Fruit fly (Drosophila melanogaster) whole organism, embryonic: Measurements from ENCODE around the gene CG10598.

ENCODE experiments used
- Awh ChIP-seq: fragments of 200-800 bp; sonication (Bioruptor generic); IDR thresholded peaks from 2 replicates; pipeline ENCODE4, ENCODE4 v1.3.6; 2022; ENCODE audit warnings: missing biosample characterization, missing genetic modification characterization
- B-H1 ChIP-seq: fragments of 200-800 bp; sonication (Bioruptor generic); IDR thresholded peaks from 3 replicates; pipeline ENCODE4 v1.3.6; 2022; ENCODE audit warnings: missing biosample characterization, missing genetic modification characterization
- Bdp1 ChIP-seq: fragments of 200-800 bp; sonication (Bioruptor generic); optimal IDR thresholded peaks from 3 replicates; lab custom pipeline; 2016; ENCODE audit warnings: missing biosample characterization, missing genetic modification characterization
- CG10267 ChIP-seq: fragments of 200-800 bp; sonication (Bioruptor generic); optimal IDR thresholded peaks from 2 replicates; lab custom pipeline; 2018; ENCODE audit warnings: missing biosample characterization, mild to moderate bottlenecking, missing genetic modification characterization, moderate library complexity
- CG10274 ChIP-seq: fragments of 200-800 bp; sonication (Bioruptor generic); optimal IDR thresholded peaks from 3 replicates; lab custom pipeline; 2017; ENCODE audit warnings: missing biosample characterization, mild to moderate bottlenecking, missing genetic modification characterization
- CG10543 ChIP-seq: fragments of 200-800 bp; sonication (Bioruptor generic); optimal IDR thresholded peaks from 3 replicates; lab custom pipeline; 2017; ENCODE audit warnings: missing biosample characterization, mild to moderate bottlenecking, missing genetic modification characterization, moderate library complexity
- CG11247 ChIP-seq: fragments of 200-800 bp; sonication (Bioruptor generic); IDR thresholded peaks from 2 replicates; pipeline ENCODE4 v1.3.6; 2022; ENCODE audit warnings: missing biosample characterization, missing genetic modification characterization
- CG12219 ChIP-seq: fragments of 200-800 bp; sonication (Bioruptor generic); optimal IDR thresholded peaks from 3 replicates; lab custom pipeline; 2018; ENCODE audit warnings: missing biosample characterization, mild to moderate bottlenecking, missing genetic modification characterization
- CG13894 ChIP-seq: fragments of 200-800 bp; sonication (Bioruptor generic); optimal IDR thresholded peaks from 3 replicates; lab custom pipeline; 2018; ENCODE audit warnings: missing biosample characterization, mild to moderate bottlenecking, missing genetic modification characterization, moderate library complexity
- CG15601 ChIP-seq: fragments of 200-800 bp; sonication (Bioruptor generic); optimal IDR thresholded peaks from 3 replicates; lab custom pipeline; 2019; ENCODE audit warnings: missing biosample characterization, mild to moderate bottlenecking, missing genetic modification characterization, moderate library complexity
- CG1792 ChIP-seq: fragments of 200-800 bp; sonication (Bioruptor generic); optimal IDR thresholded peaks from 2 replicates; lab custom pipeline; 2016; ENCODE audit warnings: missing biosample characterization, missing genetic modification characterization
- CG18011 ChIP-seq: fragments of 200-800 bp; sonication (Bioruptor generic); optimal IDR thresholded peaks from 2 replicates; lab custom pipeline; 2017; ENCODE audit warnings: missing biosample characterization, missing genetic modification characterization, mild to moderate bottlenecking, moderate library complexity, missing genotype
- CG34224 ChIP-seq: fragments of 200-800 bp; sonication (Bioruptor generic); IDR thresholded peaks from 3 replicates; pipeline ENCODE4 v1.3.6; 2022; ENCODE audit warnings: missing biosample characterization, missing genetic modification characterization; ENCODE audit not compliant: partially characterized antibody
- CG4282 ChIP-seq: fragments of 200-800 bp; sonication (Bioruptor generic); optimal IDR thresholded peaks from 2 replicates; lab custom pipeline; 2016; ENCODE audit warnings: missing biosample characterization, missing genetic modification characterization
- CG43689 ChIP-seq: fragments of 200-800 bp; sonication (Bioruptor generic); IDR thresholded peaks from 2 replicates; pipeline ENCODE4 v1.3.6; 2022; ENCODE audit warnings: missing biosample characterization, missing genetic modification characterization
- CG4424 ChIP-seq: fragments of 200-800 bp; sonication (Bioruptor generic); optimal IDR thresholded peaks from 3 replicates; lab custom pipeline; 2016; ENCODE audit warnings: missing biosample characterization, missing genetic modification characterization
- CG6175 ChIP-seq: fragments of 200-800 bp; sonication (Bioruptor generic); IDR thresholded peaks from 3 replicates; pipeline ENCODE4 v1.3.6; 2022; ENCODE audit warnings: missing biosample characterization, missing genetic modification characterization
- CG8924 ChIP-seq: fragments of 200-800 bp; optimal IDR thresholded peaks from 3 replicates; lab custom pipeline; 2019; ENCODE audit warnings: missing biosample characterization, mild to moderate bottlenecking, missing genetic modification characterization, moderate library complexity
- CG9932 ChIP-seq: fragments of 200-800 bp; sonication (Bioruptor generic); IDR thresholded peaks from 2 replicates; pipeline ENCODE4 v1.3.6; 2022; ENCODE audit warnings: missing biosample characterization, missing genetic modification characterization
- Camta ChIP-seq: fragments of 200-800 bp; sonication (Bioruptor generic); optimal IDR thresholded peaks from 2 replicates; lab custom pipeline; 2016; ENCODE audit warnings: missing biosample characterization, missing genetic modification characterization
- D19B ChIP-seq: fragments of 200-800 bp; sonication (Bioruptor generic); optimal IDR thresholded peaks from 2 replicates; lab custom pipeline; 2017; ENCODE audit warnings: missing biosample characterization, mild to moderate bottlenecking, missing genetic modification characterization
- Dad ChIP-seq: fragments of 200-800 bp; sonication (Bioruptor generic); optimal IDR thresholded peaks from 3 replicates; lab custom pipeline; 2016; ENCODE audit warnings: missing biosample characterization, missing genetic modification characterization
- Dip3 ChIP-seq: fragments of 200-800 bp; sonication (Bioruptor generic); optimal IDR thresholded peaks from 3 replicates; lab custom pipeline; 2016; ENCODE audit warnings: missing biosample characterization, missing genetic modification characterization
- Doc2 ChIP-seq: fragments of 200-800 bp; sonication (Bioruptor generic); IDR thresholded peaks from 2 replicates; pipeline ENCODE4 v1.3.6; 2022; ENCODE audit warnings: missing biosample characterization, missing genetic modification characterization
- Drgx ChIP-seq: fragments of 200-800 bp; sonication (Bioruptor generic); IDR thresholded peaks from 2 replicates; pipeline ENCODE4 v1.3.6; 2022; ENCODE audit warnings: missing biosample characterization, missing genetic modification characterization
- Hr78 ChIP-seq, 2 experiments: fragments of 200-800 bp in 1 of 2; fragments of >200 bp in 1 of 2; sonication (Bioruptor generic) in 1 of 2; optimal IDR thresholded peaks; 2 replicates each; lab custom pipeline; 2017 to 2019; ENCODE audit warnings: missing biosample characterization in 2 of 2, missing genetic modification characterization in 2 of 2, mild to moderate bottlenecking in 1 of 2, moderate library complexity in 1 of 2
- Mes4 ChIP-seq: fragments of 200-800 bp; sonication (Bioruptor generic); optimal IDR thresholded peaks from 2 replicates; lab custom pipeline; 2016; ENCODE audit warnings: missing biosample characterization, missing genetic modification characterization
- Optix ChIP-seq: fragments of 200-800 bp; sonication (Bioruptor generic); IDR thresholded peaks from 3 replicates; pipeline ENCODE4 v1.3.6; 2022; ENCODE audit warnings: missing biosample characterization, missing genetic modification characterization
- TFAM ChIP-seq: fragments of 200-800 bp; sonication (Bioruptor generic); optimal IDR thresholded peaks from 2 replicates; lab custom pipeline; 2017; ENCODE audit warnings: missing biosample characterization, missing genetic modification characterization, inconsistent platforms
- bigmax ChIP-seq: fragments of 200-800 bp; sonication (Bioruptor generic); optimal IDR thresholded peaks from 2 replicates; lab custom pipeline; 2018; ENCODE audit warnings: missing biosample characterization, mild to moderate bottlenecking, missing genetic modification characterization
- chn ChIP-seq: fragments of 200-800 bp; sonication (Bioruptor generic); optimal IDR thresholded peaks from 2 replicates; lab custom pipeline; 2016; ENCODE audit warnings: missing biosample characterization, missing genetic modification characterization
- corto ChIP-seq: fragments of 200-800 bp; sonication (Bioruptor generic); optimal IDR thresholded peaks from 2 replicates; lab custom pipeline; 2016; ENCODE audit warnings: missing biosample characterization, mild to moderate bottlenecking, missing genetic modification characterization, moderate library complexity
- crol ChIP-seq: fragments of 200-800 bp; sonication (Bioruptor generic); IDR thresholded peaks from 2 replicates; pipeline ENCODE4 v1.3.6; 2022; ENCODE audit warnings: missing biosample characterization, missing genetic modification characterization
- dysf ChIP-seq: fragments of 200-800 bp; sonication (Bioruptor generic); IDR thresholded peaks from 3 replicates; pipeline ENCODE4 v1.3.6; 2022; ENCODE audit warnings: missing biosample characterization, missing genetic modification characterization
- ems ChIP-seq: fragments of 200-800 bp; sonication (Bioruptor generic); optimal IDR thresholded peaks from 3 replicates; lab custom pipeline; 2016; ENCODE audit warnings: missing biosample characterization, missing genetic modification characterization
- ewg ChIP-seq: fragments of 200-800 bp; sonication (Bioruptor generic); optimal IDR thresholded peaks from 3 replicates; lab custom pipeline; 2017; ENCODE audit warnings: mild to moderate bottlenecking, missing biosample characterization, missing genetic modification reagents, missing genetic modification characterization
- ftz-f1 ChIP-seq: fragments of 200-800 bp; sonication (Bioruptor generic); optimal IDR thresholded peaks from 2 replicates; lab custom pipeline; 2016; ENCODE audit warnings: missing biosample characterization, missing genetic modification characterization
- fu2 ChIP-seq: fragments of 200-800 bp; sonication (Bioruptor generic); optimal IDR thresholded peaks from 2 replicates; lab custom pipeline; 2016; ENCODE audit warnings: missing biosample characterization, missing genetic modification characterization
- gce ChIP-seq: fragments of 200-800 bp; sonication (Bioruptor generic); IDR thresholded peaks from 3 replicates; pipeline ENCODE4 v1.3.6; 2022; ENCODE audit warnings: missing biosample characterization, missing genetic modification characterization
- grau ChIP-seq: fragments of 200-800 bp; optimal IDR thresholded peaks from 3 replicates; lab custom pipeline; 2019; ENCODE audit warnings: missing biosample characterization, mild to moderate bottlenecking, missing genetic modification characterization, moderate library complexity
- h ChIP-seq: fragments of >200 bp; optimal IDR thresholded peaks from 2 replicates; lab custom pipeline; 2017
- maf-S ChIP-seq: fragments of 200-800 bp; sonication (Bioruptor generic); optimal IDR thresholded peaks from 2 replicates; lab custom pipeline; 2016; ENCODE audit warnings: missing biosample characterization, missing genetic modification characterization
- pzg ChIP-seq: fragments of 200-800 bp; sonication (Bioruptor generic); optimal IDR thresholded peaks from 3 replicates; lab custom pipeline; 2018; ENCODE audit warnings: missing biosample characterization, mild to moderate bottlenecking, missing genetic modification characterization, moderate library complexity
- ranshi ChIP-seq: fragments of 200-800 bp; sonication (Bioruptor generic); IDR thresholded peaks from 2 replicates; pipeline ENCODE4 v1.3.6; 2022; ENCODE audit warnings: missing biosample characterization, missing genetic modification characterization
- rib ChIP-seq: fragments of 200-800 bp; sonication (Bioruptor generic); IDR thresholded peaks from 2 replicates; pipeline ENCODE4 v1.3.6; 2022; ENCODE audit warnings: missing biosample characterization, missing genetic modification characterization
- sd ChIP-seq: fragments of 200-800 bp; sonication (Bioruptor generic); optimal IDR thresholded peaks from 3 replicates; lab custom pipeline; 2018; ENCODE audit warnings: missing biosample characterization, mild to moderate bottlenecking, missing genetic modification characterization, moderate library complexity
- seq ChIP-seq: fragments of 200-800 bp; sonication (Bioruptor generic); IDR thresholded peaks from 2 replicates; pipeline ENCODE4 v1.3.6; 2022; ENCODE audit warnings: missing biosample characterization, missing genetic modification characterization
- slou ChIP-seq: fragments of 200-800 bp; sonication (Bioruptor generic); optimal IDR thresholded peaks from 3 replicates; lab custom pipeline; 2016; ENCODE audit warnings: missing biosample characterization, missing genetic modification characterization
- sob ChIP-seq: fragments of 200-800 bp; sonication (Bioruptor generic); IDR thresholded peaks from 2 replicates; pipeline ENCODE4 v1.3.6; 2022; ENCODE audit warnings: missing biosample characterization, missing genetic modification characterization
- ttk ChIP-seq: fragments of 200-800 bp; sonication (Bioruptor generic); IDR thresholded peaks from 2 replicates; pipeline ENCODE4 v2.1.2; 2022; ENCODE audit warnings: missing biosample characterization, missing genetic modification characterization
- zen2 ChIP-seq: fragments of 200-800 bp; sonication (Bioruptor generic); IDR thresholded peaks from 3 replicates; pipeline ENCODE4 v1.3.6; 2022; ENCODE audit warnings: missing biosample characterization, missing genetic modification characterization; ENCODE audit not compliant: partially characterized antibody
- zf30C ChIP-seq: fragments of 200-800 bp; sonication (Bioruptor generic); optimal IDR thresholded peaks from 3 replicates; lab custom pipeline; 2018; ENCODE audit warnings: missing biosample characterization, mild to moderate bottlenecking, missing genetic modification characterization

Gene CG10598

DNA sequence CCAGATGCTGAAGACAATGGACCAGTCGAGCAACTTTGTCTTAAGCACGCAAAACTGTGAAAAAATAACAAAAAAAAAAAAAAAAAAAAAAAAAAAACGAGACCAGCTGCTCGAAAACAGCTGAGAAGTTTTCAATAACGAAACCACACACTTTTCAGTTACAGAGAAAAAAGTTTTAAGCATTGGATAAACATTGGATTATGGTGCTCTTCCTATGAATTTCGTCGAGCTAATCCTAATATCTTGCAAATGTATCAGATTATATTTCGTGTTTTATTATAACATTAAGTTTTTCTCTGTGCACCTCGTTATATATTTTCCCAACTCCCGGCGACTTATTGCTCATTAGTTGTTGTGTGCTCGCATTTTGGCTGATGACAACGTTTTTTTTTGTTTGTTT, 50.1 kb downstream of the CG10598 start (continued):
- no peak for TF ChIP-seq Dip3
- TF ChIP-seq sd (tag; lab: Kevin White, UChicago) = peak; percentile 25
- TF ChIP-seq CG13894 = peak; percentile 36
- peak; percentile 48 for TF ChIP-seq ttk (GFP tag; lab: Robert Waterston, UW)
- TF ChIP-seq CG15601 (tag; lab: Kevin White, UChicago) = no peak
- TF ChIP-seq CG18011 = no peak
- TF ChIP-seq CG1792 (GFP tag; lab: Kevin White, UChicago) = no peak
- peak; percentile 35 for TF ChIP-seq grau (tag; lab: Kevin White, UChicago)
- TF ChIP-seq Drgx (GFP tag; lab: Robert Waterston, UW) = peak; percentile 60
- TF ChIP-seq Doc2 = no peak
- TF ChIP-seq zen2 (GFP tag; lab: Robert Waterston, UW) = no peak
- TF ChIP-seq ftz-f1 (GFP tag; lab: Kevin White, UChicago) = no peak
- TF ChIP-seq ewg (GFP tag; lab: Kevin White, UChicago) = no peak
- no peak for TF ChIP-seq CG43689 (GFP tag; lab: Robert Waterston, UW)
- TF ChIP-seq CG6175 (GFP tag; lab: Robert Waterston, UW) = no peak
- peak; percentile 62 for TF ChIP-seq CG9932
- no peak for TF ChIP-seq Bdp1 (GFP tag; lab: Kevin White, UChicago)
- no peak for TF ChIP-seq corto
- no peak; the same call in 2 of the 3 replicates for TF ChIP-seq CG34224
- TF ChIP-seq h (lab: Kevin White, UChicago) = no peak
- TF ChIP-seq pzg = no peak
- TF ChIP-seq CG10267 = peak; percentile 4
- TF ChIP-seq Hr78 (GFP tag; optimal IDR thresholded peaks at IDR 0.05; lab: Kevin White, UChicago) = no peak
- peak; percentile 16; the same call in 1 of the 2 replicates for TF ChIP-seq seq
- TF ChIP-seq gce (GFP tag; lab: Robert Waterston, UW) = no peak
- TF ChIP-seq slou = no peak
- TF ChIP-seq CG8924 (tag; lab: Kevin White, UChicago) = peak; percentile 32
- no peak for TF ChIP-seq CG10274 (GFP tag; lab: Kevin White, UChicago)
- TF ChIP-seq dysf = peak; percentile 72
- TF ChIP-seq CG4424 (GFP tag; lab: Kevin White, UChicago) = peak; percentile 41
- peak; percentile 30; the same call in 2 of the 3 replicates for TF ChIP-seq B-H1
- no peak for TF ChIP-seq TFAM (GFP tag; lab: Kevin White, UChicago)
- TF ChIP-seq chn (GFP tag; lab: Kevin White, UChicago) = no peak
- peak; percentile 24 for TF ChIP-seq CG12219 (GFP tag; lab: Kevin White, UChicago)
- no peak for TF ChIP-seq bigmax (GFP tag; lab: Kevin White, UChicago)
- TF ChIP-seq Dad = no peak
- TF ChIP-seq Optix (GFP tag; lab: Robert Waterston, UW) = no peak
- no peak for TF ChIP-seq maf-S
- TF ChIP-seq CG11247 (GFP tag; lab: Robert Waterston, UW) = peak; percentile 54; the same call in 1 of the 2 replicates
- TF ChIP-seq D19B = no peak
- 0 out of 2 replicates have a peak, but pooled peaks have one; percentile 25 for TF ChIP-seq ranshi (GFP tag; lab: Robert Waterston, UW)
- 0 out of 2 replicates have a peak, but pooled peaks have one; percentile 56 for TF ChIP-seq sob (GFP tag; lab: Robert Waterston, UW)
- TF ChIP-seq ems = no peak
- peak; percentile 44 for TF ChIP-seq Mes4 (GFP tag; lab: Kevin White, UChicago)
- no peak for TF ChIP-seq CG4282 (GFP tag; lab: Kevin White, UChicago)
- TF ChIP-seq Awh = peak; percentile 74; the same call in 1 of the 2 replicates
- peak; percentile 27 for TF ChIP-seq CG10543
- TF ChIP-seq fu2 = peak; percentile 2
- TF ChIP-seq rib (GFP tag; lab: Robert Waterston, UW) = no peak
- peak; percentile 48 for TF ChIP-seq Camta (GFP tag; lab: Kevin White, UChicago)
- no peak for TF ChIP-seq zf30C (GFP tag; lab: Kevin White, UChicago)
- TF ChIP-seq crol (GFP tag; lab: Robert Waterston, UW) = no peak
